Worm (Caenorhabditis elegans): ENCODE data around the gene K08D8.5.
A peak's percentile ranks its signal among the peaks of the same experiment; 100 is the strongest.

Gene K08D8.5

ce11 chrIV:12906529-12906928 lies 5.4 kb downstream of the K08D8.5 start, which contains the start of gene K08D8.3:
K08D8.3 (minus strand) TSS chrIV:12906659.
- TF ChIP-seq ceh-22 (tag; optimal IDR thresholded peaks at IDR 0.05) (no peak), ahr-1 (tag; optimal IDR thresholded peaks at IDR 0.05) (no peak), ceh-14 (tag; optimal IDR thresholded peaks at IDR 0.05) (no peak), pat-9 (tag; optimal IDR thresholded peaks at IDR 0.05) (no peak), pqm-1 (tag; optimal IDR thresholded peaks at IDR 0.05) (no peak), pha-4 (tag; optimal IDR thresholded peaks at IDR 0.05) (no peak), che-1 (tag; optimal IDR thresholded peaks at IDR 0.05) (no peak), mec-3 (tag; optimal IDR thresholded peaks at IDR 0.05; ENCODE audit: borderline replicate concordance) (no peak)

ce11 chrIV:12903687-12904086 lies 8.2 kb downstream of the K08D8.5 start:
- TF ChIP-seq dve-1 (tag; optimal IDR thresholded peaks at IDR 0.05) (no peak), pag-3 (tag; optimal IDR thresholded peaks at IDR 0.05; ENCODE audit: borderline replicate concordance) (no peak), pros-1 (tag; optimal IDR thresholded peaks at IDR 0.05) (no peak), ceh-45 (GFP tag; IDR thresholded peaks at IDR 0.05) (no peak), rnt-1 (tag; optimal IDR thresholded peaks at IDR 0.05) (no peak), ceh-24 (tag; optimal IDR thresholded peaks at IDR 0.05) (no peak), hlh-13 (GFP tag; optimal IDR thresholded peaks at IDR 0.05) (no peak), pat-9 (tag; optimal IDR thresholded peaks at IDR 0.05) (no peak), lim-6 (tag; optimal IDR thresholded peaks at IDR 0.05) (no peak), F13H6.1 (tag; optimal IDR thresholded peaks at IDR 0.05) (no peak), ceh-34 (tag; optimal IDR thresholded peaks at IDR 0.05) (no peak), zip-5 (tag; optimal IDR thresholded peaks at IDR 0.05) (no peak), unc-55 (GFP tag; optimal IDR thresholded peaks at IDR 0.05) (no peak), ttx-3 (tag; optimal IDR thresholded peaks at IDR 0.05) (no peak), pha-4 (tag; optimal IDR thresholded peaks at IDR 0.05) (no peak)

- TF ChIP-seq pha-4 (tag; optimal IDR thresholded peaks at IDR 0.05) = no peak
- no peak for TF ChIP-seq rnt-1 (tag; optimal IDR thresholded peaks at IDR 0.05)
- TF ChIP-seq syd-9 (tag; optimal IDR thresholded peaks at IDR 0.05) = no peak
- TF ChIP-seq pros-1 (tag; optimal IDR thresholded peaks at IDR 0.05) = no peak
- TF ChIP-seq T23F11.4 (GFP tag; optimal IDR thresholded peaks at IDR 0.05) = no peak
- TF ChIP-seq pqm-1 (tag; optimal IDR thresholded peaks at IDR 0.05) = no peak
- TF ChIP-seq sox-4 (tag; optimal IDR thresholded peaks at IDR 0.05) = no peak
- no peak for TF ChIP-seq dve-1 (tag; optimal IDR thresholded peaks at IDR 0.05)
Observed at ce11 chrIV:12902430-12903110, 9.4 kb downstream of the K08D8.5 start, which contains the start of gene K08D8.2. K08D8.2 (plus strand) TSS chrIV:12903060.

- TF ChIP-seq unc-55 (GFP tag; optimal IDR thresholded peaks at IDR 0.05) (no peak), elt-2 (tag; optimal IDR thresholded peaks at IDR 0.05) (peak; percentile 48)
Observed at ce11 chrIV:12901602-12902001, 10.3 kb downstream of the K08D8.5 start.

ce11 chrIV:12900267-12900666 lies 11.7 kb downstream of the K08D8.5 start, which contains the start of gene K08D8.10:
K08D8.10 (plus strand) TSS chrIV:12900567.
- TF ChIP-seq F13H6.1 (tag; optimal IDR thresholded peaks at IDR 0.05) (no peak), sox-2 (GFP tag; IDR thresholded peaks at IDR 0.05) (no peak), Y22D7AL.16 (tag; optimal IDR thresholded peaks at IDR 0.05) (no peak), ceh-31 (tag; optimal IDR thresholded peaks at IDR 0.05) (no peak), ceh-45 (GFP tag; IDR thresholded peaks at IDR 0.05) (no peak), unc-3 (GFP tag; conservative IDR thresholded peaks at IDR 0.05) (no peak), unc-3 (tag; optimal IDR thresholded peaks at IDR 0.05) (no peak), elt-2 (tag; optimal IDR thresholded peaks at IDR 0.05) (no peak), pros-1 (tag; optimal IDR thresholded peaks at IDR 0.05) (no peak), C08G9.2 (tag; optimal IDR thresholded peaks at IDR 0.05) (no peak), nhr-232 (tag; optimal IDR thresholded peaks at IDR 0.05) (no peak), ceh-14 (tag; optimal IDR thresholded peaks at IDR 0.05) (no peak), rnt-1 (tag; optimal IDR thresholded peaks at IDR 0.05) (no peak)

Measured in whole organism, late embryonic.